Worm (Caenorhabditis elegans): ENCODE results near the gene F22B5.4.

DNA sequence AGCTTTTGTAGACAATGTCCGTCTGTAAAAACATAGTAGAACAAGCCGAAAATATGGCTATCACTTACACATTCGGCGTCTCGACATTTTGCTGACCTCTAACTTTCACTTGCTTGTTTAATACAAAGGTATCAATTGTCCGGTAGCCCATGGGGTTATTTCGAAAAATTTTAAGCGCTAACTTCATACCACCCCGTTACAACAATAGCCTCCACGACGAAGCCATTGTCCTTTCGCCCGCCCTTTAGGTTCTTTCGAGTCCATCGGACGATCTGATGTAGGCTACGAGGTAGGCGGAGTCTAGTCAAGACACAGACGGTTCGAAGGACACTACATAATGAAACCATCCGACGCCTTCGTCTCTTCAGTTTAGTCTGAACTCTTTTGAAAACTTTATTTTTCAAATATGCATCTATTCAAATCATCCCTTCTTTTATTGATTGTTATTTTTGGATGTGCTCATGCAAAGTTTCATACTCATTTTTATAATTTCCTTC lies 10.7 kb upstream of the F22B5.4 start, which contains the start of gene lips-10:
- TF ChIP-seq ama-1 (optimal IDR thresholded peaks at IDR 0.05), result no peak
- TF ChIP-seq B0310.2 (tag; optimal IDR thresholded peaks at IDR 0.05), result no peak
- no peak for TF ChIP-seq pes-1 (GFP tag; IDR thresholded peaks at IDR 0.05)
- TF ChIP-seq aly-1 (tag; optimal IDR thresholded peaks at IDR 0.05), result no peak
